Fruit fly (Drosophila melanogaster): Measurements from ENCODE around the gene spo.

The spo gene

dm6 chr3L:5610582-5610981 is 18.2 kb upstream of the spo start:
- peak; percentile 34 for TF ChIP-seq Dif (GFP tag; optimal IDR thresholded peaks at IDR 0.05; ENCODE audit: partially characterized antibody)
- no peak for TF ChIP-seq Sp1 (GFP tag; optimal IDR thresholded peaks at IDR 0.05)

dm6 chr3L:5609493-5609892 is 17.1 kb upstream of the spo start:
- TF ChIP-seq fru (GFP tag; optimal IDR thresholded peaks at IDR 0.05) (no peak), Hr83 (GFP tag; optimal IDR thresholded peaks at IDR 0.05; ENCODE audit: poor library complexity, severe bottlenecking) (no peak), GATAd (GFP tag; optimal IDR thresholded peaks at IDR 0.05) (no peak), dmrt93B (GFP tag; optimal IDR thresholded peaks at IDR 0.05) (no peak), Dif (GFP tag; optimal IDR thresholded peaks at IDR 0.05; ENCODE audit: partially characterized antibody) (no peak), pan (optimal IDR thresholded peaks at IDR 0.05) (no peak), dsf (GFP tag; optimal IDR thresholded peaks at IDR 0.05; ENCODE audit: borderline replicate concordance) (no peak), psq (GFP tag; optimal IDR thresholded peaks at IDR 0.05) (no peak), Rel (GFP tag; optimal IDR thresholded peaks at IDR 0.05) (no peak), Rel (tag; optimal IDR thresholded peaks at IDR 0.05) (no peak)

dm6 chr3L:5608786-5609370 is 16.5 kb upstream of the spo start:
- TF ChIP-seq fru (GFP tag; optimal IDR thresholded peaks at IDR 0.05) (no peak), CG9705 (GFP tag; optimal IDR thresholded peaks at IDR 0.05) (no peak), br (GFP tag; optimal IDR thresholded peaks at IDR 0.05) (no peak), psq (GFP tag; optimal IDR thresholded peaks at IDR 0.05) (no peak), usp (GFP tag; optimal IDR thresholded peaks at IDR 0.05) (no peak), Vsx2 (GFP tag; optimal IDR thresholded peaks at IDR 0.05; ENCODE audit: partially characterized antibody) (no peak), ey (GFP tag; optimal IDR thresholded peaks at IDR 0.05) (no peak), brk (GFP tag; optimal IDR thresholded peaks at IDR 0.05) (no peak), Dfd (GFP tag; optimal IDR thresholded peaks at IDR 0.05) (no peak)

- TF ChIP-seq Vsx2 (GFP tag; optimal IDR thresholded peaks at IDR 0.05; ENCODE audit: partially characterized antibody) (peak; percentile 92), Myc (optimal IDR thresholded peaks at IDR 0.05) (peak; percentile 44), lola (GFP tag; optimal IDR thresholded peaks at IDR 0.05) (no peak), sage (GFP tag; optimal IDR thresholded peaks at IDR 0.05) (no peak)
Measured at dm6 chr3L:5608128-5608527, 15.8 kb upstream of the spo start, which contains the start of gene Eaf6. Eaf6 (minus strand) TSS chr3L:5608300.

dm6 chr3L:5604490-5604889 is 12.1 kb upstream of the spo start, which contains the start of gene mthl2:
mthl2 (plus strand) TSS chr3L:5604790.
- no peak for TF ChIP-seq usp (GFP tag; optimal IDR thresholded peaks at IDR 0.05)
- TF ChIP-seq Myc (optimal IDR thresholded peaks at IDR 0.05) = no peak

dm6 chr3L:5603860-5604415 is 11.6 kb upstream of the spo start, which contains the start of gene TM9SF3:
TM9SF3 (minus strand) TSS chr3L:5603979.
- TF ChIP-seq sage (GFP tag; optimal IDR thresholded peaks at IDR 0.05) = no peak
- TF ChIP-seq pan (optimal IDR thresholded peaks at IDR 0.05) = no peak
- no peak for TF ChIP-seq Rel (GFP tag; optimal IDR thresholded peaks at IDR 0.05)
- no peak for TF ChIP-seq Rel (tag; optimal IDR thresholded peaks at IDR 0.05)
- TF ChIP-seq CG32264 (GFP tag; optimal IDR thresholded peaks at IDR 0.05) = no peak
- TF ChIP-seq foxo (GFP tag; optimal IDR thresholded peaks at IDR 0.05) = no peak
- TF ChIP-seq dsf (GFP tag; optimal IDR thresholded peaks at IDR 0.05; ENCODE audit: borderline replicate concordance) = peak; percentile 47
- no peak for TF ChIP-seq Jra (GFP tag; optimal IDR thresholded peaks at IDR 0.05)
- TF ChIP-seq brk (GFP tag; optimal IDR thresholded peaks at IDR 0.05) = no peak
- no peak for TF ChIP-seq tai (GFP tag; optimal IDR thresholded peaks at IDR 0.05)
- TF ChIP-seq jim (GFP tag; optimal IDR thresholded peaks at IDR 0.05) = no peak
- TF ChIP-seq CrebA (GFP tag; optimal IDR thresholded peaks at IDR 0.05; ENCODE audit: borderline replicate concordance) = no peak
- TF ChIP-seq Vsx2 (GFP tag; optimal IDR thresholded peaks at IDR 0.05; ENCODE audit: partially characterized antibody) = no peak
- TF ChIP-seq Sp1 (GFP tag; optimal IDR thresholded peaks at IDR 0.05) = no peak
- no peak for TF ChIP-seq dmrt93B (GFP tag; optimal IDR thresholded peaks at IDR 0.05)
- TF ChIP-seq rgr (GFP tag; optimal IDR thresholded peaks at IDR 0.05) = no peak
- no peak for TF ChIP-seq sv (GFP tag; optimal IDR thresholded peaks at IDR 0.05)
- TF ChIP-seq fru (GFP tag; optimal IDR thresholded peaks at IDR 0.05) = peak; percentile 18
- TF ChIP-seq Myc (optimal IDR thresholded peaks at IDR 0.05) = no peak
- TF ChIP-seq Abd-B (GFP tag; optimal IDR thresholded peaks at IDR 0.05) = no peak
- TF ChIP-seq OdsH (GFP tag; optimal IDR thresholded peaks at IDR 0.05) = no peak
- TF ChIP-seq Dfd (GFP tag; optimal IDR thresholded peaks at IDR 0.05) = no peak
- peak; percentile 20 for TF ChIP-seq Hnf4 (GFP tag; optimal IDR thresholded peaks at IDR 0.05)
- TF ChIP-seq usp (GFP tag; optimal IDR thresholded peaks at IDR 0.05) = no peak
- peak; percentile 11 for TF ChIP-seq psq (GFP tag; optimal IDR thresholded peaks at IDR 0.05)
- TF ChIP-seq lola (GFP tag; optimal IDR thresholded peaks at IDR 0.05) = no peak
- TF ChIP-seq CG9705 (GFP tag; optimal IDR thresholded peaks at IDR 0.05) = no peak
- no peak for TF ChIP-seq dl (GFP tag; optimal IDR thresholded peaks at IDR 0.05; ENCODE audit: insufficient read depth in 1 of 2, partially characterized antibody in 2 of 2)
- TF ChIP-seq Dif (GFP tag; optimal IDR thresholded peaks at IDR 0.05; ENCODE audit: partially characterized antibody) = no peak
- peak; percentile 17 for TF ChIP-seq HLH106 (tag; optimal IDR thresholded peaks at IDR 0.05)
- no peak for TF ChIP-seq GATAd (GFP tag; optimal IDR thresholded peaks at IDR 0.05)
- no peak for TF ChIP-seq Hr78 (GFP tag; optimal IDR thresholded peaks at IDR 0.05)
- TF ChIP-seq woc (GFP tag; optimal IDR thresholded peaks at IDR 0.05) = peak; percentile 56
